Worm (Caenorhabditis elegans) whole organism, midembryonic: ENCODE data around the gene gstk-1.

Experiments used
- T22C8.4 ChIP-seq: fragments of 200-800 bp; sonication (Bioruptor generic); IDR thresholded peaks from 2 replicates; pipeline ENCODE4 v1.3.6; 2022; ENCODE audit warnings: missing genetic modification characterization, missing compliant biosample characterization
- cog-1 ChIP-seq: sonication (generic microtip); optimal IDR thresholded peaks from 2 replicates; lab custom pipeline; 2016; ENCODE audit warnings: missing genetic modification characterization, missing compliant biosample characterization
- flt-1 ChIP-seq: fragments of 200-800 bp; sonication (Bioruptor generic); IDR thresholded peaks from 2 replicates; pipeline ENCODE4 v1.3.6; 2022; ENCODE audit warnings: missing genetic modification characterization, missing compliant biosample characterization
- klf-2 ChIP-seq: fragments of 200-800 bp; sonication (Bioruptor generic); conservative IDR thresholded peaks from 2 replicates; pipeline ENCODE4 v1.3.6; 2022; ENCODE audit warnings: missing genetic modification reagents, missing genetic modification characterization, missing compliant biosample characterization
- med-1 ChIP-seq: sonication (generic microtip); optimal IDR thresholded peaks from 2 replicates; lab custom pipeline; 2017; ENCODE audit warnings: missing genetic modification characterization, mild to moderate bottlenecking, missing compliant biosample characterization, antibody characterized with exemption, missing genetic modification reagents; ENCODE audit not compliant: insufficient read depth
- ref-1 ChIP-seq: fragments of 200-800 bp; sonication (Bioruptor generic); conservative IDR thresholded peaks from 2 replicates; pipeline ENCODE4 v1.3.6; 2022; ENCODE audit warnings: missing genetic modification reagents, missing genetic modification characterization, missing compliant biosample characterization
- tab-1 ChIP-seq: fragments of 200-800 bp; sonication (Bioruptor generic); IDR thresholded peaks from 2 replicates; pipeline ENCODE4 v1.3.6; 2022; ENCODE audit warnings: missing genetic modification characterization, missing compliant biosample characterization
- ztf-23 ChIP-seq: fragments of 200-800 bp; sonication (Bioruptor generic); IDR thresholded peaks from 2 replicates; pipeline ENCODE4 v1.3.6; 2022; ENCODE audit warnings: missing genetic modification reagents, missing genetic modification characterization, missing compliant biosample characterization
- ztf-29 ChIP-seq: fragments of 200-800 bp; sonication (Bioruptor generic); IDR thresholded peaks from 2 replicates; pipeline ENCODE4 v1.3.6; 2022; ENCODE audit warnings: missing genetic modification reagents, missing genetic modification characterization, missing compliant biosample characterization

gstk-1 gene

DNA sequence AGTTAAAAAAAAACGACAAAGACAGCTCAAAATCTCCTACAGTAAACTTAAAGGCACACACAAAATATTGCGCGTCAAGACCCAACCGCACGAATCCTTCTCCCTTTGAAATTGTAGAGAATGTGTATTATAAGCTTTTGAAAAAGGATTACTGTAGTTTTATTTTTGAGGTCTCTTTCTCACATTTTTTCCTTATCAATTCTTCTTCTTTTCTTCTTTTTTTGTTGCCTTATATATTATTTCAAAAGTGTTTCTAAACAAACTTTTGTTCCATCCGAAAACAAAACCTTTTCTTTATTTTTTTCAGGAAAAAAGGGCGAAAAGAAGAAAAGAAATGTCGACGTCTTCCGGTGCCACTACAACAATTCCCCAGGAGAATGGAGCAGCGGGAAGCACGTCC, 24.0 kb downstream of the gstk-1 start, which contains the start of gene ZK1320.13:
ZK1320.13 (plus strand) TSS at position 301 of the 400 bp plus-strand sequence.
- TF ChIP-seq cog-1 = no peak
- no peak for TF ChIP-seq ztf-23 (GFP tag; lab: Robert Waterston, UW)
- TF ChIP-seq ztf-29 (GFP tag; lab: Robert Waterston, UW) = no peak
- TF ChIP-seq tab-1 (GFP tag; lab: Robert Waterston, UW) = no peak
- TF ChIP-seq T22C8.4 (GFP tag; lab: Robert Waterston, UW) = no peak
- TF ChIP-seq klf-2 (GFP tag; lab: Robert Waterston, UW) = no peak
- TF ChIP-seq flt-1 = no peak
- no peak for TF ChIP-seq med-1 (GFP tag; lab: Kevin White, UChicago)
- no peak for TF ChIP-seq ref-1

DNA sequence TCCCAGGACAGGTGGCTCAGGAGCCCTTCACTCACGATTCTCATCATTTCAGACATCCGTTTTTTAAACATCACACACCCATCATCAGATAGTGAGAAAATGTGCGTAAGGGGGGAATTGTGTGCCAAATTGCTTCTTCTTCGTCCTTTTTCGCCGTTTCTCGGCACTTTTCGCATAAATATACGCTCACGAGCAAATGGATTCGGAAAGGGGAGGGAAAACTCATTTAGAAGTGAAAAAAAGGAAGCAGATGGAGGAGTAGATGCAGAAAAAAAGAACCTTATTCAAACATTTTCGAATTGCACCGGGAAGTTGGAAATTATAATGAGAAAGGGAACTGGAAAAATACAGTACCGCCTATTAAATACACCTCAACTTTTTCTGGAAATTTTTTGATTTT, 25.5 kb downstream of the gstk-1 start:
- TF ChIP-seq cog-1 = no peak
- TF ChIP-seq med-1 (GFP tag; lab: Kevin White, UChicago) = no peak
- TF ChIP-seq ztf-29 (GFP tag; lab: Robert Waterston, UW) = no peak
- TF ChIP-seq flt-1 = no peak
- no peak for TF ChIP-seq ref-1
- no peak for TF ChIP-seq klf-2 (GFP tag; lab: Robert Waterston, UW)
- no peak for TF ChIP-seq ztf-23 (GFP tag; lab: Robert Waterston, UW)
- TF ChIP-seq tab-1 (GFP tag; lab: Robert Waterston, UW) = no peak
- TF ChIP-seq T22C8.4 (GFP tag; lab: Robert Waterston, UW) = no peak

DNA sequence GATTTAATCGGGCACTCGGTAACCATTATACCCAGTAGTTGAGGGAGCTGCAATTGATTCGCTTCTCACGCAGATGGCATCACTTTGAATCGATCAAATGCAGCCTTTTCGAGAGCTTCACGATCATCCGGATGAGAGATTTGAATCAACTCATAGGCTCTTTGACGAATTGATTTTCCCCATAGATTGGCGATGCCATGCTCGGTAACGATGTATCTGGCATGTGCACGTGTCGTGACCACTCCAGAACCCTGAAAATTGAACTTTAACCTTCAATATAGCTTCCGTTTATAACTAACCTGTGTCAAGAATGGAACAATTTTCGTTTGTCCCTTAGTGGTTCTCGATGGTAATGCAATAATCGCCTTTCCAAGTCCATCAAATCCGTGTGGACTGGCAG, 27.7 kb downstream of the gstk-1 start:
- TF ChIP-seq klf-2 (GFP tag; lab: Robert Waterston, UW) (no peak), med-1 (GFP tag; lab: Kevin White, UChicago) (no peak), ztf-23 (GFP tag; lab: Robert Waterston, UW) (no peak), T22C8.4 (GFP tag; lab: Robert Waterston, UW) (no peak), ztf-29 (GFP tag; lab: Robert Waterston, UW) (no peak), ref-1 (no peak), cog-1 (no peak), flt-1 (no peak), tab-1 (GFP tag; lab: Robert Waterston, UW) (no peak)

DNA sequence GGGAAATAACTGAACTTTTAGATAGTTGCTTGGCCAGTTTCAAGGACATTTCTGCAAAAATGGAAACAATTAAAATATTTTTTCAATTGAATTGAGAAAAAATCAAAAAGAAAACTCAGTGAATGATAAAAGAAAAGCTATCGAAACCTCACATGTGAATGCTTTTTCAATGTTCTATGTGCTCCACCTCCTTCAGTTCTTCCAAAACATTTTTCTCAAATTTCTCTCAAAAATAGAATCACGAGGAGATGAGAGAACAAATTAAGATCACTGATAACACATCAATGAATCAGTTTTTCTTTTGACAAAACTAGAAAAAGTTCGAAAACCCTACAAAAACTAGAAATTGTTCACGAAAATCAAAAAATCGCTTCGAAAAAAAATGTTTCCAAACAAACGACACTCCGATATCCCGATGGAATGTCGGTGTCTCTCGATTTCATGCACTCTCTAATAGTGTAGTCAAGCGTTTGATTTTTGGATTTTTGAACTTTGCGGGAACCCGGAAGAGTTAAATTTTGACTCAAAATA, 30.2 kb downstream of the gstk-1 start, which contains the start of gene ZK1320.9:
ZK1320.9 (minus strand) TSS at position 51 of the 531 bp plus-strand sequence.
- TF ChIP-seq ztf-29 (GFP tag; lab: Robert Waterston, UW) (no peak), med-1 (GFP tag; lab: Kevin White, UChicago) (no peak), cog-1 (no peak), ref-1 (no peak), tab-1 (GFP tag; lab: Robert Waterston, UW) (no peak), T22C8.4 (GFP tag; lab: Robert Waterston, UW) (no peak), ztf-23 (GFP tag; lab: Robert Waterston, UW) (no peak), klf-2 (GFP tag; lab: Robert Waterston, UW) (no peak)

DNA sequence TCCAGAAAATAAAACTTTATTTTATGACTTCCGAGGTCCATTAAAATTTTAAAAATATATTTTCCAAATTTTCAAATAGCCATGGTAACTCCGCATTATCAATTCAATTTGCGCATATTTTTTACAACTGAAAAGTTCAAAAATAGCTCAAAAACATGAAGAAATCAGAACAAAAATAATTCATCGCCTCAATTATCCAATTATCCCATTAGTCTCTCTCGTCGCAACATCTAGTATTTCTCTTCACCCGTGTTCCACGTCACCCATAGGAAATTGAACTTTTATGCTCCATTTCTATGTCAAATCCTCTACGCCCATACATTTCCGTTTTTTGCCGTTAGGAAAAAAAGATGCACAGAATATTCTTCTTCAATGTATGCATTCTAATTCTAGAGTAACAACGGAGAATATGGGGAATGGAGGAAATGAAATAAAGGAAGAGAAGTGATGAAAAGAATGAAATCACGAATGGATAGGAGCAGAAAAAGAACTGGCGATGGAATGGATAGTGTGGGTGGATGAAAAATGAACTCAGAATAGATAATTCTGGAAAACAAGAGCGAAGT, 33.6 kb downstream of the gstk-1 start:
- no peak for TF ChIP-seq tab-1 (GFP tag; lab: Robert Waterston, UW)

DNA sequence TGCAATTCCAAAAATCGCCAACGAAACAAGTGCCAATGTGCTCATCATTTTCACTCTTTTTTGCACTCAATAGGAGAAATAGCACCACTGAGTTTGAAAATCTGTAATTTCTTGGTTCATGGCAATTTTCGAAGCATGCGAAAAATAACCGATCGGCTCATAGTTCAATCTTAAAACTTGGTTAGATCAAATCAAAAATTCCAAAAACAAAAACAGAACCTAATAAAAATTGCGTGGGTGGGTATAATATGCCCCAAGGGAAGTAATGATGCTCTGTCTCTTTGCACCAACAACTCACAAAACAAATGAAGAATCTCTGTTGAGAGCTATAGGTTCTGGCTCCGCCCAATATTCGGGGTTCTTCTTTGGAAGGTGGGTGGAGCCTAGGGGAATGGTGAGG, 35.3 kb downstream of the gstk-1 start, which contains the start of gene nlp-11:
nlp-11 (minus strand) TSS at position 101 of the 400 bp plus-strand sequence.
- TF ChIP-seq klf-2 (GFP tag; lab: Robert Waterston, UW) (no peak), tab-1 (GFP tag; lab: Robert Waterston, UW) (no peak), T22C8.4 (GFP tag; lab: Robert Waterston, UW) (no peak), cog-1 (no peak), flt-1 (no peak), ref-1 (no peak), ztf-29 (GFP tag; lab: Robert Waterston, UW) (no peak), med-1 (GFP tag; lab: Kevin White, UChicago) (no peak), ztf-23 (GFP tag; lab: Robert Waterston, UW) (no peak)

DNA sequence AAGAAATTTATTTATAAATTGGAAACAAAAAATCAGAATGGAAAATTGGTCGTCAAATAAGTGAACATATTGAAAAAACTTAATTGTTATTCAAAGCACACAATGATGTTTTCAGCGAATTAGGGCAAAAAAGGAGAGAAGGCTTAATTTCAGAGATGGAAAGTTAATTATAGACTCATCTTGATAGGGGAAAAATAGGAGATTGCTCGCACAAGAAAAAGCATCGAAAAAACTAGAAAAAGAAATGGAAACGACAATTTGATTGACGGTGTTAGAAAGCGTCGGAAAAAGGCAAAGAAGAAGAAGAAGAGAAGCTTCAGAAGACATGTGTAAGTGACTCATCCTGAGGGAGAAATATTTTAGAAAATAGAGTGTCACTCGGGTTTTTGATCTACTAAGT, 39.4 kb downstream of the gstk-1 start:
- no peak for TF ChIP-seq T22C8.4 (GFP tag; lab: Robert Waterston, UW)
- TF ChIP-seq ref-1 = no peak
- TF ChIP-seq med-1 (GFP tag; lab: Kevin White, UChicago) = no peak
- no peak for TF ChIP-seq ztf-23 (GFP tag; lab: Robert Waterston, UW)
- no peak for TF ChIP-seq ztf-29 (GFP tag; lab: Robert Waterston, UW)
- no peak for TF ChIP-seq flt-1
- TF ChIP-seq cog-1 = no peak
- TF ChIP-seq klf-2 (GFP tag; lab: Robert Waterston, UW) = no peak
- TF ChIP-seq tab-1 (GFP tag; lab: Robert Waterston, UW) = no peak

DNA sequence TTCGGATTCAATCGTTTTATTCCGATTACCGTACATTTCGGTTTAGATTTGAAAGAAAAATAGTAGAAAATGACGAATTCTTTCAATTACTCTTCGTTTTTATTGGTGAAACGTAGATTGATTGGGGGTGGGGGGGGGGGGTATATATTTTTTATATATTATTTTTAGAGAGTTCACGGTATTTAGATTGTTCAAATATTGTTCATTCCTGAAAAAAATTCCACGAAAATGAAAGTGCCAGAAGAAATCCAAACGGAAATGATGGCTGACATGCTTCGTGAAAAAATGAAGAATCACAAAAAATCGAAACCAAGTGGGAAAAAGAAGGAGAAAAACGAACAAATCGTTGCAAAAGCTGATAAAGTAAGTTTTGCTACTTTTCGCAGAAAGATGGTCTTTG, 43.9 kb downstream of the gstk-1 start, which contains the start of the genes Y53C12A.8 and Y53C12A.7:
Y53C12A.8 (minus strand) TSS at position 101 of the 400 bp plus-strand sequence.
Y53C12A.7 (plus strand) TSS at position 181 of the 400 bp plus-strand sequence.
- TF ChIP-seq cog-1 (no peak), ref-1 (no peak), T22C8.4 (GFP tag; lab: Robert Waterston, UW) (no peak), ztf-29 (GFP tag; lab: Robert Waterston, UW) (no peak), tab-1 (GFP tag; lab: Robert Waterston, UW) (no peak), med-1 (GFP tag; lab: Kevin White, UChicago) (no peak), klf-2 (GFP tag; lab: Robert Waterston, UW) (no peak), flt-1 (no peak), ztf-23 (GFP tag; lab: Robert Waterston, UW) (no peak)

DNA sequence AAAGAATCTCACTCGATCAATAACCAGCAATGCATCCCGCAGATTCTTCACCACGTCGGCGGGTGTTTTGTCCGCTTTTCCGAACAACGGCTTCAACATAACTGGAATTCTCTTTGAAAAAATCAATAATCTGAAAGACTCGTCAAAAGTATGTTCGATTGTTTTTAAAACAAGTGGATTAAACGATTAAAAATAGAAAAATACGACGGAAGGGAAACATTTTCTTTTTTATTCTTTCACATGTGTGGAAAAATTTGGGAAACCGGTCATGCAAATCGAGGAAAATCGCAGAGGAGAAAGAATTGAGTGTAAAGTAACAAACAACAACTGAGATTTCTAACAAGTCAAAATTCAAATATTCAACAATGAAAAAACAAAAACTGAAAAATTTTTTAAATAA, 47.1 kb downstream of the gstk-1 start, which contains the start of gene mop-25.2:
mop-25.2 (minus strand) TSS at position 101 of the 400 bp plus-strand sequence.
- TF ChIP-seq ztf-29 (GFP tag; lab: Robert Waterston, UW) (no peak), ref-1 (no peak), flt-1 (no peak), T22C8.4 (GFP tag; lab: Robert Waterston, UW) (no peak), tab-1 (GFP tag; lab: Robert Waterston, UW) (no peak), ztf-23 (GFP tag; lab: Robert Waterston, UW) (no peak), med-1 (GFP tag; lab: Kevin White, UChicago) (no peak), cog-1 (no peak), klf-2 (GFP tag; lab: Robert Waterston, UW) (no peak)
